Worm (Caenorhabditis elegans) whole organism, mixed stage, embryonic: ENCODE data around the gene C27C12.3.

Experiments
- elt-3 ChIP-seq: fragments of 150-350 bp; optimal IDR thresholded peaks from 2 replicates; lab custom pipeline; 2014; ENCODE audit warnings: missing biosample characterization, missing genetic modification characterization
- ham-2 ChIP-seq: fragments of 200-800 bp; sonication (Bioruptor generic); optimal IDR thresholded peaks from 2 replicates; lab custom pipeline; 2018; ENCODE audit warnings: mild to moderate bottlenecking, missing genetic modification characterization, missing compliant biosample characterization
- mab-5 ChIP-seq: fragments of 150-350 bp; optimal IDR thresholded peaks from 2 replicates; lab custom pipeline; 2014; ENCODE audit warnings: missing biosample characterization, missing genetic modification characterization
- snpc-4 ChIP-seq: fragments of 150-350 bp; optimal IDR thresholded peaks from 2 replicates; lab custom pipeline; 2014; ENCODE audit warnings: missing biosample characterization, missing genetic modification characterization

ce11 chrX:14894380-14894779 lies 28.7 kb upstream of the C27C12.3 start:
- no peak for TF ChIP-seq snpc-4 (tag; lab: Kevin White, UChicago)
- no peak for TF ChIP-seq elt-3 (tag; lab: Kevin White, UChicago)
- no peak for TF ChIP-seq mab-5 (tag; lab: Kevin White, UChicago)
- no peak for TF ChIP-seq ham-2 (GFP tag; lab: Kevin White, UChicago)
